Fruit fly (Drosophila melanogaster) whole organism, embryonic: Measurements from ENCODE around the gene Arv1.

Source experiments
- Atf-2 ChIP-seq: fragments of 200-800 bp; sonication (Bioruptor generic); optimal IDR thresholded peaks from 2 replicates; lab custom pipeline; 2016; ENCODE audit warnings: missing biosample characterization, missing genetic modification characterization
- BEAF-32 ChIP-seq: fragments of 200-800 bp; sonication (Bioruptor generic); optimal IDR thresholded peaks from 3 replicates; lab custom pipeline; 2017; ENCODE audit warnings: missing biosample characterization, missing genetic modification characterization, mild to moderate bottlenecking, moderate library complexity, missing genetic modification reagents
- CG10209 ChIP-seq: fragments of 200-800 bp; sonication (Bioruptor generic); optimal IDR thresholded peaks from 3 replicates; lab custom pipeline; 2017; ENCODE audit warnings: missing biosample characterization, mild to moderate bottlenecking, missing genetic modification characterization, missing genetic modification reagents
- CG10267 ChIP-seq: fragments of 200-800 bp; sonication (Bioruptor generic); optimal IDR thresholded peaks from 2 replicates; lab custom pipeline; 2018; ENCODE audit warnings: missing biosample characterization, mild to moderate bottlenecking, missing genetic modification characterization, moderate library complexity
- CG13287 ChIP-seq: fragments of 200-800 bp; sonication (Bioruptor generic); IDR thresholded peaks from 2 replicates; pipeline ENCODE4 v1.3.6; 2022; ENCODE audit warnings: missing biosample characterization, missing genetic modification characterization; ENCODE audit not compliant: partially characterized antibody
- CG13775 ChIP-seq: fragments of 200-800 bp; sonication (Bioruptor generic); optimal IDR thresholded peaks from 3 replicates; lab custom pipeline; 2017; ENCODE audit warnings: missing biosample characterization, mild to moderate bottlenecking, missing genetic modification characterization
- CG14710 ChIP-seq: fragments of 200-800 bp; sonication (Bioruptor generic); optimal IDR thresholded peaks from 3 replicates; lab custom pipeline; 2019; ENCODE audit warnings: missing biosample characterization, mild to moderate bottlenecking, missing genetic modification characterization, moderate library complexity
- CG15514 ChIP-seq: fragments of 200-800 bp; sonication (Bioruptor generic); optimal IDR thresholded peaks from 3 replicates; lab custom pipeline; 2017; ENCODE audit warnings: missing biosample characterization, missing genetic modification characterization, mild to moderate bottlenecking, moderate library complexity, missing genetic modification reagents
- CG1603 ChIP-seq: fragments of 200-800 bp; sonication (Bioruptor generic); optimal IDR thresholded peaks from 2 replicates; lab custom pipeline; 2019; ENCODE audit warnings: missing biosample characterization, mild to moderate bottlenecking, missing genetic modification characterization, moderate library complexity
- CG1647 ChIP-seq: fragments of 200-800 bp; sonication (Bioruptor generic); optimal IDR thresholded peaks from 3 replicates; lab custom pipeline; 2016; ENCODE audit warnings: missing biosample characterization, missing genetic modification characterization
- CG16813 ChIP-seq: fragments of 200-800 bp; sonication (Bioruptor generic); IDR thresholded peaks from 3 replicates; pipeline ENCODE4 v1.3.6; 2022; ENCODE audit warnings: missing biosample characterization, missing genetic modification characterization; ENCODE audit not compliant: partially characterized antibody
- CG18262 ChIP-seq: fragments of 200-800 bp; optimal IDR thresholded peaks from 3 replicates; lab custom pipeline; 2019; ENCODE audit warnings: missing biosample characterization, mild to moderate bottlenecking, missing genetic modification characterization, moderate library complexity
- CG30020 ChIP-seq: fragments of 200-800 bp; optimal IDR thresholded peaks from 2 replicates; lab custom pipeline; 2019; ENCODE audit warnings: missing biosample characterization, mild to moderate bottlenecking, missing genetic modification characterization, moderate library complexity
- CG32532 ChIP-seq: fragments of 200-800 bp; sonication (Bioruptor generic); IDR thresholded peaks from 2 replicates; pipeline ENCODE4 v1.3.6; 2022; ENCODE audit warnings: missing biosample characterization, missing genetic modification characterization
- CG3847 ChIP-seq: fragments of 200-800 bp; sonication (Bioruptor generic); IDR thresholded peaks from 2 replicates; pipeline ENCODE4 v1.3.6; 2022; ENCODE audit warnings: missing biosample characterization, missing genetic modification characterization
- CG4617 ChIP-seq: fragments of 200-800 bp; sonication (Bioruptor generic); optimal IDR thresholded peaks from 3 replicates; lab custom pipeline; 2016; ENCODE audit warnings: missing biosample characterization, missing genetic modification characterization, borderline replicate concordance
- CG4820 ChIP-seq: fragments of 200-800 bp; sonication (Bioruptor generic); optimal IDR thresholded peaks from 3 replicates; lab custom pipeline; 2016; ENCODE audit warnings: missing biosample characterization, missing genetic modification characterization
- CG7556 ChIP-seq: fragments of 200-800 bp; sonication (Bioruptor generic); optimal IDR thresholded peaks from 2 replicates; lab custom pipeline; 2017; ENCODE audit warnings: missing biosample characterization, mild to moderate bottlenecking, missing genetic modification characterization
- CG7786 ChIP-seq: fragments of 200-800 bp; sonication (Bioruptor generic); optimal IDR thresholded peaks from 2 replicates; lab custom pipeline; 2016; ENCODE audit warnings: missing biosample characterization, missing genetic modification characterization
- CG7963 ChIP-seq: fragments of 200-800 bp; sonication (Bioruptor generic); IDR thresholded peaks from 3 replicates; pipeline ENCODE4 v1.3.6; 2022; ENCODE audit warnings: missing biosample characterization, missing genetic modification characterization; ENCODE audit not compliant: partially characterized antibody
- CG9437 ChIP-seq: fragments of 200-800 bp; sonication (Bioruptor generic); optimal IDR thresholded peaks from 2 replicates; lab custom pipeline; 2018; ENCODE audit warnings: missing biosample characterization, mild to moderate bottlenecking, missing genetic modification characterization
- CG9609 ChIP-seq: fragments of 200-800 bp; sonication (Bioruptor generic); optimal IDR thresholded peaks from 3 replicates; lab custom pipeline; 2016; ENCODE audit warnings: missing biosample characterization, missing genetic modification characterization
- CG9797 ChIP-seq: fragments of 200-800 bp; sonication (Bioruptor generic); optimal IDR thresholded peaks from 3 replicates; lab custom pipeline; 2018; ENCODE audit warnings: missing biosample characterization, mild to moderate bottlenecking, missing genetic modification characterization
- CrebB ChIP-seq: fragments of 200-800 bp; sonication (Bioruptor generic); optimal IDR thresholded peaks from 3 replicates; lab custom pipeline; 2018; ENCODE audit warnings: missing biosample characterization, mild to moderate bottlenecking, missing genetic modification characterization
- D19A ChIP-seq: fragments of 200-800 bp; optimal IDR thresholded peaks from 3 replicates; lab custom pipeline; 2019; ENCODE audit warnings: missing biosample characterization, mild to moderate bottlenecking, missing genetic modification characterization, moderate library complexity
- E2f2 ChIP-seq: fragments of 200-800 bp; sonication (Bioruptor generic); IDR thresholded peaks from 2 replicates; pipeline ENCODE4 v1.3.6; 2022; ENCODE audit warnings: missing biosample characterization, missing genetic modification characterization
- Fer2 ChIP-seq: fragments of 200-800 bp; sonication (Bioruptor generic); optimal IDR thresholded peaks from 2 replicates; lab custom pipeline; 2018; ENCODE audit warnings: missing biosample characterization, mild to moderate bottlenecking, missing genetic modification characterization, moderate library complexity
- Hand ChIP-seq: fragments of 200-800 bp; sonication (Bioruptor generic); optimal IDR thresholded peaks from 2 replicates; lab custom pipeline; 2017; ENCODE audit warnings: mild to moderate bottlenecking, missing biosample characterization, missing genetic modification reagents, missing genetic modification characterization
- HmgZ ChIP-seq: fragments of 200-800 bp; sonication (Bioruptor generic); optimal IDR thresholded peaks from 2 replicates; lab custom pipeline; 2018; ENCODE audit warnings: missing biosample characterization, mild to moderate bottlenecking, missing genetic modification characterization
- Hmr ChIP-seq: fragments of 200-800 bp; sonication (Bioruptor generic); optimal IDR thresholded peaks from 3 replicates; lab custom pipeline; 2017; ENCODE audit warnings: mild to moderate bottlenecking, missing biosample characterization, missing genetic modification reagents, missing genetic modification characterization
- MBD-R2 ChIP-seq: fragments of 200-800 bp; sonication (Bioruptor generic); IDR thresholded peaks from 2 replicates; pipeline ENCODE4 v1.3.6; 2022; ENCODE audit warnings: missing biosample characterization, missing genetic modification characterization
- NC2β ChIP-seq: fragments of 200-800 bp; sonication (Bioruptor generic); optimal IDR thresholded peaks from 2 replicates; lab custom pipeline; 2016; ENCODE audit warnings: missing biosample characterization, missing genetic modification characterization
- Pdp1 ChIP-seq, 2 experiments: fragments of 200-800 bp; sonication (Bioruptor generic); optimal IDR thresholded peaks; 3 replicates each; lab custom pipeline; 2016; ENCODE audit warnings: missing biosample characterization in 2 of 2, missing genetic modification characterization in 2 of 2, mild to moderate bottlenecking in 1 of 2, moderate library complexity in 1 of 2
- Rfx ChIP-seq: fragments of 200-800 bp; sonication (Bioruptor generic); IDR thresholded peaks from 2 replicates; pipeline ENCODE4 v1.3.6; 2022; ENCODE audit warnings: missing biosample characterization, missing genetic modification characterization
- Sin3A ChIP-seq: fragments of >200 bp; optimal IDR thresholded peaks from 2 replicates; lab custom pipeline; 2018
- br ChIP-seq: fragments of >200 bp; optimal IDR thresholded peaks from 2 replicates; lab custom pipeline; 2017
- bsh ChIP-seq, 2 experiments: fragments of 200-800 bp; sonication (Bioruptor generic); optimal IDR thresholded peaks; 2 replicates each; lab custom pipeline; 2017 to 2018; ENCODE audit warnings: mild to moderate bottlenecking in 2 of 2, missing biosample characterization in 2 of 2, missing genetic modification characterization in 2 of 2, moderate library complexity in 1 of 2
- cad ChIP-seq: fragments of >200 bp; optimal IDR thresholded peaks from 2 replicates; lab custom pipeline; 2017; ENCODE audit warnings: missing biosample characterization, missing genetic modification characterization
- cg ChIP-seq: fragments of 200-800 bp; sonication (Bioruptor generic); optimal IDR thresholded peaks from 3 replicates; lab custom pipeline; 2019; ENCODE audit warnings: missing biosample characterization, mild to moderate bottlenecking, missing genetic modification characterization, moderate library complexity
- crol ChIP-seq: fragments of 200-800 bp; sonication (Bioruptor generic); IDR thresholded peaks from 2 replicates; pipeline ENCODE4 v1.3.6; 2022; ENCODE audit warnings: missing biosample characterization, missing genetic modification characterization
- dmrt11E ChIP-seq: fragments of 200-800 bp; sonication (Bioruptor generic); optimal IDR thresholded peaks from 3 replicates; lab custom pipeline; 2018; ENCODE audit warnings: missing biosample characterization, mild to moderate bottlenecking, missing genetic modification characterization, moderate library complexity
- insv ChIP-seq, 2 experiments: fragments of 200-800 bp; sonication (Bioruptor generic); optimal IDR thresholded peaks; 3 replicates each; lab custom pipeline; 2016 to 2018; ENCODE audit warnings: missing biosample characterization in 2 of 2, missing genetic modification characterization in 2 of 2
- nmo ChIP-seq: fragments of 200-800 bp; sonication (Bioruptor generic); optimal IDR thresholded peaks from 2 replicates; lab custom pipeline; 2018; ENCODE audit warnings: missing biosample characterization, mild to moderate bottlenecking, missing genetic modification characterization, moderate library complexity
- phol ChIP-seq: fragments of 200-800 bp; sonication (Bioruptor generic); optimal IDR thresholded peaks from 3 replicates; lab custom pipeline; 2018; ENCODE audit warnings: missing biosample characterization, mild to moderate bottlenecking, missing genetic modification characterization, moderate library complexity
- ranshi ChIP-seq: fragments of 200-800 bp; sonication (Bioruptor generic); IDR thresholded peaks from 2 replicates; pipeline ENCODE4 v1.3.6; 2022; ENCODE audit warnings: missing biosample characterization, missing genetic modification characterization
- scrt ChIP-seq: fragments of 200-800 bp; sonication (Bioruptor generic); optimal IDR thresholded peaks from 2 replicates; lab custom pipeline; 2018; ENCODE audit warnings: missing biosample characterization, mild to moderate bottlenecking, missing genetic modification characterization, moderate library complexity
- tin ChIP-seq: fragments of 200-800 bp; sonication (Bioruptor generic); optimal IDR thresholded peaks from 3 replicates; lab custom pipeline; 2016; ENCODE audit warnings: missing biosample characterization, missing genetic modification characterization
- unpg ChIP-seq: fragments of 200-800 bp; sonication (Bioruptor generic); optimal IDR thresholded peaks from 3 replicates; lab custom pipeline; 2018; ENCODE audit warnings: missing biosample characterization, mild to moderate bottlenecking, missing genetic modification characterization, moderate library complexity
- zen ChIP-seq: fragments of 200-800 bp; sonication (Bioruptor generic); optimal IDR thresholded peaks from 3 replicates; lab custom pipeline; 2018; ENCODE audit warnings: missing biosample characterization, mild to moderate bottlenecking, missing genetic modification characterization, moderate library complexity

Arv1 gene

DNA sequence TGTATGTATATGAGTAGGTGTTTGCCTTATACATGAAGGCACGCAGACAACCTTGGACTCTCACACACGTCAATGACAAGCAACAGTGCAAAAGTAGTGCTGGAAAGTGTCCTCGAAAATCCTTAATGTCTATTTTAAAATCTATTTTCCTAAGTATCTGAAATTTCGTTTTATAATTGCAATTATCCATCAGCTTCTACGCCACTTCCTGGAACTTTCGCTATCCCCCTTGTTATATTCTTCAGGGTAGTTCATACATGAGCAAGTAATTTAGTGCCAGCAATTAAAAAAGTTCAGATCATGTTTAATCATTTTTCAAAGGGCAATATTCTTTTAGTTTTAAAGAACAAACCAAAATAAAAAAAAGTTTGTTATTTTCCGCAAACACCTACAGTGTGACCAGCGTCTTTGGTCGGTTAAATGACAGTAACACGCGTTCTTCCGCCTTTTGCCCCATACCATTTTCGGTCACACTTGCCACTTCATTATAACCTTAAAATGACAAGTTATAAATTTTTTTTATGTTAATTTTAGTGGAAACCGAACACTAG, 12.3 kb downstream of the Arv1 start (continued):
- TF ChIP-seq CG3847 (GFP tag; lab: Robert Waterston, UW) (peak; percentile 37; the same call in 1 of the 2 replicates), bsh (GFP tag; optimal IDR thresholded peaks at IDR 0.05; lab: Kevin White, UChicago) (no peak), cg (GFP tag; lab: Kevin White, UChicago) (peak; percentile 93), br (lab: Kevin White, UChicago) (no peak), ranshi (no peak), CG4820 (peak; percentile 36), Rfx (GFP tag; lab: Robert Waterston, UW) (0 out of 2 replicates have a peak, but pooled peaks have one; percentile 7), zen (tag; lab: Kevin White, UChicago) (peak; percentile 26), CG14710 (tag; lab: Kevin White, UChicago) (peak; percentile 62), CG9609 (GFP tag; lab: Kevin White, UChicago) (peak; percentile 14), scrt (peak; percentile 70), MBD-R2 (GFP tag; lab: Robert Waterston, UW) (peak; percentile 56; the same call in 1 of the 2 replicates), CG7963 (GFP tag; lab: Robert Waterston, UW) (no peak), CG9797 (GFP tag; lab: Kevin White, UChicago) (peak; percentile 88), nmo (GFP tag; lab: Kevin White, UChicago) (peak; percentile 57), NC2β (GFP tag; lab: Kevin White, UChicago) (peak; percentile 57), BEAF-32 (GFP tag; lab: Kevin White, UChicago) (peak; percentile 42), CG13287 (GFP tag; lab: Robert Waterston, UW) (peak; percentile 34; the same call in 1 of the 2 replicates), CG10267 (tag; lab: Kevin White, UChicago) (peak; percentile 92), Pdp1 (GFP tag; optimal IDR thresholded peaks at IDR 0.05; lab: Kevin White, UChicago) (peak in 1 of 2 experiments; percentile 8), CG10209 (GFP tag; lab: Kevin White, UChicago) (peak; percentile 14), phol (tag; lab: Kevin White, UChicago) (peak; percentile 36), dmrt11E (tag; lab: Kevin White, UChicago) (peak; percentile 1), crol (GFP tag; lab: Robert Waterston, UW) (no peak), CG30020 (tag; lab: Kevin White, UChicago) (peak; percentile 53), CG18262 (tag; lab: Kevin White, UChicago) (peak; percentile 10), insv (GFP tag; optimal IDR thresholded peaks at IDR 0.05; lab: Kevin White, UChicago) (no peak), HmgZ (peak; percentile 36), Fer2 (tag; lab: Kevin White, UChicago) (no peak), CG7786 (GFP tag; lab: Kevin White, UChicago) (peak; percentile 42), E2f2 (GFP tag; lab: Robert Waterston, UW) (peak; percentile 15; the same call in 1 of the 2 replicates), CG1647 (no peak), CG16813 (GFP tag; lab: Robert Waterston, UW) (no peak), unpg (GFP tag; lab: Kevin White, UChicago) (peak; percentile 5), D19A (tag; lab: Kevin White, UChicago) (peak; percentile 9), tin (peak; percentile 18), cad (no peak), CG4617 (GFP tag; lab: Kevin White, UChicago) (peak; percentile 95), CG32532 (GFP tag; lab: Robert Waterston, UW) (peak; percentile 25; the same call in 1 of the 2 replicates), CG15514 (peak; percentile 31), CrebB (no peak), CG13775 (GFP tag; lab: Kevin White, UChicago) (peak; percentile 5), CG9437 (GFP tag; lab: Kevin White, UChicago) (peak; percentile 12), Hmr (GFP tag; lab: Kevin White, UChicago) (no peak), CG1603 (tag; lab: Kevin White, UChicago) (peak; percentile 14), Sin3A (lab: Kevin White, UChicago) (peak; percentile 68), Hand (GFP tag; lab: Kevin White, UChicago) (peak; percentile 18), Atf-2 (GFP tag; lab: Kevin White, UChicago) (peak; percentile 13), CG7556 (GFP tag; lab: Kevin White, UChicago) (peak; percentile 8)
